Fruit fly (Drosophila melanogaster): ENCODE measurements around the gene dome.
A peak's percentile ranks its signal among the peaks of the same experiment; 100 is the strongest.

Gene dome

dm6 chrX:19683040-19683875 is at the start of gene dome, which contains the start of gene Ubqn:
Gene dome, minus strand, starts transcription at chrX:19683518.
Gene Ubqn, plus strand, starts transcription at chrX:19683808.
- TF ChIP-seq noc (tag; optimal IDR thresholded peaks at IDR 0.05), result peak; percentile 42

- TF ChIP-seq noc (tag; optimal IDR thresholded peaks at IDR 0.05), result no peak
Measured at dm6 chrX:19730844-19731243, 47.5 kb upstream of the dome start, which contains the start of gene AP-1-2beta. Gene AP-1-2beta, plus strand, starts transcription at chrX:19731004.

dm6 chrX:19717988-19718973 is 35.0 kb upstream of the dome start, which contains the start of gene CG12531:
Gene CG12531, plus strand, starts transcription at chrX:19718923.
- no peak for TF ChIP-seq noc (tag; optimal IDR thresholded peaks at IDR 0.05)

DNA sequence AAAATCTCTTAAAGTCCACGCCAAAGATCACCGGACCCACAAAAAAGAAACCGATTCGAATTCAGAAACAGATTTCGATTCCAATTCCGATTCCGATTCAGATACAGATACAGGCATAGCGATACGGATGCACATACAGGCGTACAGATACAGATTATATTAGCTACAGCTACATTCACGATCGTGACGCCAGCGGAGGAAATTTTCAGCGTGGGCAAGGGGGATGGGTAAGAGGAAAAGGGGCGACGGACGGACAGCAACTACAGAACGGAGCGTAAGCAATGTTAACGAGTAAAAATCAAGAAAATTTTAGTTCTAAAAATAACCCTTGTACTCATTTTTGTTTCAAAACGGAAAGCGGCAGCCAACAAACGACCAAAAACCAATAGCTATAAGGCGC is 33.7 kb upstream of the dome start:
- no peak for TF ChIP-seq noc (tag; optimal IDR thresholded peaks at IDR 0.05)

DNA sequence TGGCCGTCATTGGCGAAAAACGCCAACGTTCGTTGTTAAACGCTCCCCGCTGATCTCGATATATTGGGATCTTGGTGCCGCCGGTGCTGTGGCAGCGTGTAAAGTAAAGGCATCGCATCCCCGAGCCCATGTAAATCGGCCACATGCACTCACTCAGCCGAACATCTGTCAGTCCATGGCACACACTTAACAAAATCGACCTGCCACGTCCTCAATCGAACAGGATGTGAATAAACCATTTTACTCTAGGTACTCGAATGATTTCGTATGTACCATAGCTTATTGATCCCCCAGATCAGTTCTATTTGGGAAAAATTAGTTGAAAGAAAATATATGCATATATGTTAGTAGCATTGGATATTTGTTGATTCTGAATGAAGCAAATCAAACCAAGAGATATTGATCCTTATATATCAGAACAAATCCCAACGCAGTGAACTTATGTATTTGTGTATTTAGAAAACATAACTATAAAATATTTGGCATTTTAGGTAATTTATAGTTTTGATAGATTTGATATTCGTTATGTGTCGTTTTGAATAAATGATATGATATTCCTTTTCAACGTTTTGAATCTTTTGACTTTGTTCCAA is 33.1 kb upstream of the dome start:
- no peak for TF ChIP-seq noc (tag; optimal IDR thresholded peaks at IDR 0.05)

- TF ChIP-seq noc (tag; optimal IDR thresholded peaks at IDR 0.05), result no peak
Measured at dm6 chrX:19714816-19715215, 31.5 kb upstream of the dome start.

dm6 chrX:19712898-19713627 is 29.7 kb upstream of the dome start, which contains the start of gene meso18E:
Gene meso18E, minus strand, starts transcription at chrX:19713045.
- no peak for TF ChIP-seq noc (tag; optimal IDR thresholded peaks at IDR 0.05)

- no peak for TF ChIP-seq noc (tag; optimal IDR thresholded peaks at IDR 0.05)
Measured at dm6 chrX:19711936-19712335, 28.6 kb upstream of the dome start.

- TF ChIP-seq noc (tag; optimal IDR thresholded peaks at IDR 0.05), result peak; percentile 16
Measured at dm6 chrX:19704083-19704482, 20.8 kb upstream of the dome start, which contains the start of the genes CG14230 and CG14232. Gene CG14230, plus strand, starts transcription at chrX:19704176. Gene CG14232, minus strand, starts transcription at chrX:19704259.

DNA sequence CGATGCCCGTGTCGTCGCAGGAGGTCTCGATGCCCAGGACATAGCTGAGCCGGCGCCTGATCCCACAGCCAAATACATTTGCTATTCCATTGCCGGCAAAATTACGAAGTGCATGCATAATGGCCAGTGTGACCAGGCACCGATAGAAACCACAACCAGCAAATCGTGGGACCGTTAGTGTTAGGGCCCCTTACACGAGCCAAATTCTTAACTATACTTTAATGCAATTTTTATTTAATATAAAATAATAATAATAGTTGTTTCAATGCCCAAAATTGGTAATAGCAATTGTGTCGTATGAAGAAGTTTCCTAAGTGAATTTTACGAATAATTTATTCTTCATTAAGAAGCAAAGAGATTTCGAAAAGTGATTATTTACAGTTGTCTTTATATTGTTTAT is 18.3 kb upstream of the dome start, which contains the start of gene Tcs4:
TSS of gene Tcs4 (minus strand) at position 145 of the 400 bp plus-strand sequence.
- no peak for TF ChIP-seq noc (tag; optimal IDR thresholded peaks at IDR 0.05)

DNA sequence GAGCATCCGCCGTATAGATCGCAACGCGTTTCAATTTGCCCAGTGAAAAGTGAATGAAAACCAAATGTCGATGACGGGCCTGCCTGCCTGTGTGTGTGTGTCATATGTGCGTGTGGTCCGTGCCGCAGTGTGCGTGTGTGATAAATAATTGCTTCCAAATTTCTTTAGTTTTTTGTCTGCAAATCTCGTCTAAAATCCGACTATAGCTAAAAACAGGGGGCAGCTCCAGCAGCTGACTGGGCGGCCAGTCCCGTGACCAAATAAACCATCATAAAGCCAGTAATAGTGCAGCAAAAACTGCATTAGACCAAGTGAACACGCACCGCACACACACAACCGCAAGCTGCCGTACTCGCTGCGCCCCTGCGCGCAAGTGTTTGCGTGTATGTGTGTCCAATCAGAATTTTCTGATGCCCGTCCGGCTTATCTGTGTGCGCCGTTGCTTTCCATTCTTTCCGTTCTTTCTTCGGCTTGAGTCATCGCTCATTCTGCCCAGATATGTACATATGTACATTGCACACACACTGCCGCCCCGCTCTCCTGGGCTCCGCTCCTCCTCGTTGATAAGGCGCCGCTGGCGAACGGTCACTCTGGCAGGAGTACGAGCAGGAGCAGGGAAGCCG is 14.0 kb upstream of the dome start:
- TF ChIP-seq noc (tag; optimal IDR thresholded peaks at IDR 0.05), result no peak

- no peak for TF ChIP-seq noc (tag; optimal IDR thresholded peaks at IDR 0.05)
Measured at dm6 chrX:19696845-19697244, 13.5 kb upstream of the dome start, which contains the start of gene Cdc42. Gene Cdc42, plus strand, starts transcription at chrX:19697091.

dm6 chrX:19694792-19695558 is 11.7 kb upstream of the dome start, which contains the start of gene CG14229:
Gene CG14229, minus strand, starts transcription at chrX:19695250.
- no peak for TF ChIP-seq noc (tag; optimal IDR thresholded peaks at IDR 0.05)

Measured in whole organism, larva.